Fruit fly (Drosophila melanogaster) whole organism, embryonic: Measurements from ENCODE around the gene CG9483.

Source experiments
- Asciz ChIP-seq: fragments of 200-800 bp; sonication (Bioruptor generic); optimal IDR thresholded peaks from 2 replicates; lab custom pipeline; 2017; ENCODE audit warnings: missing biosample characterization, mild to moderate bottlenecking, missing genetic modification characterization, missing genetic modification reagents
- B-H2 ChIP-seq: fragments of 200-800 bp; sonication (Bioruptor generic); optimal IDR thresholded peaks from 2 replicates; lab custom pipeline; 2018; ENCODE audit warnings: missing biosample characterization, mild to moderate bottlenecking, missing genetic modification characterization
- CG12659 ChIP-seq: fragments of 200-800 bp; sonication (Bioruptor generic); optimal IDR thresholded peaks from 3 replicates; lab custom pipeline; 2017; ENCODE audit warnings: mild to moderate bottlenecking, missing biosample characterization, missing genetic modification reagents, missing genetic modification characterization
- CG14014 ChIP-seq: fragments of 200-800 bp; sonication (Bioruptor generic); IDR thresholded peaks from 2 replicates; pipeline ENCODE4 v1.3.6; 2022; ENCODE audit warnings: missing biosample characterization, missing genetic modification characterization
- CG14050 ChIP-seq: fragments of 200-800 bp; sonication (Bioruptor generic); IDR thresholded peaks from 3 replicates; pipeline ENCODE4 v1.3.6; 2022; ENCODE audit warnings: missing biosample characterization, missing genetic modification characterization
- CG15011 ChIP-seq: fragments of 200-800 bp; sonication (Bioruptor generic); optimal IDR thresholded peaks from 3 replicates; lab custom pipeline; 2018; ENCODE audit warnings: missing biosample characterization, mild to moderate bottlenecking, missing genetic modification characterization
- CG1602 ChIP-seq: fragments of 200-800 bp; sonication (Bioruptor generic); optimal IDR thresholded peaks from 3 replicates; lab custom pipeline; 2016; ENCODE audit warnings: missing biosample characterization, missing genetic modification characterization
- CG32772 ChIP-seq: fragments of 200-800 bp; sonication (Bioruptor generic); IDR thresholded peaks from 2 replicates; pipeline ENCODE4 v1.3.6; 2022; ENCODE audit warnings: missing biosample characterization, missing genetic modification characterization
- CG34224 ChIP-seq: fragments of 200-800 bp; sonication (Bioruptor generic); IDR thresholded peaks from 3 replicates; pipeline ENCODE4 v1.3.6; 2022; ENCODE audit warnings: missing biosample characterization, missing genetic modification characterization; ENCODE audit not compliant: partially characterized antibody
- CG34422 ChIP-seq: fragments of 200-800 bp; sonication (Bioruptor generic); IDR thresholded peaks from 3 replicates; pipeline ENCODE4 v1.3.6; 2022; ENCODE audit warnings: missing biosample characterization, missing genetic modification characterization
- CG3838 ChIP-seq: fragments of 200-800 bp; sonication (Bioruptor generic); optimal IDR thresholded peaks from 3 replicates; lab custom pipeline; 2016; ENCODE audit warnings: missing biosample characterization, missing genetic modification characterization
- CG4360 ChIP-seq: fragments of 200-800 bp; sonication (Bioruptor generic); IDR thresholded peaks from 2 replicates; pipeline ENCODE4 v1.3.6; 2022; ENCODE audit warnings: missing biosample characterization, missing genetic modification characterization
- CG5180 ChIP-seq: fragments of 200-800 bp; sonication (Bioruptor generic); optimal IDR thresholded peaks from 3 replicates; lab custom pipeline; 2017; ENCODE audit warnings: missing biosample characterization, missing genetic modification characterization, mild to moderate bottlenecking, moderate library complexity, missing genetic modification reagents
- CG6272 ChIP-seq: fragments of 200-800 bp; sonication (Bioruptor generic); IDR thresholded peaks from 2 replicates; pipeline ENCODE4 v1.3.6; 2022; ENCODE audit warnings: missing biosample characterization, missing genetic modification characterization
- CG8924 ChIP-seq: fragments of 200-800 bp; optimal IDR thresholded peaks from 3 replicates; lab custom pipeline; 2019; ENCODE audit warnings: missing biosample characterization, mild to moderate bottlenecking, missing genetic modification characterization, moderate library complexity
- D19A ChIP-seq: fragments of 200-800 bp; optimal IDR thresholded peaks from 3 replicates; lab custom pipeline; 2019; ENCODE audit warnings: missing biosample characterization, mild to moderate bottlenecking, missing genetic modification characterization, moderate library complexity
- Dad ChIP-seq: fragments of 200-800 bp; sonication (Bioruptor generic); optimal IDR thresholded peaks from 3 replicates; lab custom pipeline; 2016; ENCODE audit warnings: missing biosample characterization, missing genetic modification characterization
- Dp ChIP-seq: fragments of 200-800 bp; sonication (Bioruptor generic); optimal IDR thresholded peaks from 2 replicates; lab custom pipeline; 2018; ENCODE audit warnings: missing biosample characterization, mild to moderate bottlenecking, missing genetic modification characterization, moderate library complexity
- Eip74EF ChIP-seq, 2 experiments: fragments of 200-800 bp in 1 of 2; fragments of >200 bp in 1 of 2; sonication (Bioruptor generic) in 1 of 2; optimal IDR thresholded peaks; 2 replicates each; lab custom pipeline; 2017 to 2019; ENCODE audit warnings: missing biosample characterization in 2 of 2, missing genetic modification characterization in 2 of 2, mild to moderate bottlenecking in 1 of 2, moderate library complexity in 1 of 2
- GATAe ChIP-seq: fragments of 200-800 bp; sonication (Bioruptor generic); conservative IDR thresholded peaks from 2 replicates; pipeline ENCODE4 v1.3.6; 2022; ENCODE audit warnings: missing biosample characterization, missing genetic modification characterization
- Gsc ChIP-seq: fragments of 200-800 bp; sonication (Bioruptor generic); IDR thresholded peaks from 2 replicates; pipeline ENCODE4 v1.3.6; 2022; ENCODE audit warnings: missing biosample characterization, missing genetic modification characterization
- H15 ChIP-seq: fragments of 200-800 bp; sonication (Bioruptor generic); IDR thresholded peaks from 3 replicates; pipeline ENCODE4 v1.3.6; 2022; ENCODE audit warnings: missing biosample characterization, missing genetic modification characterization
- HmgZ ChIP-seq: fragments of 200-800 bp; sonication (Bioruptor generic); optimal IDR thresholded peaks from 2 replicates; lab custom pipeline; 2018; ENCODE audit warnings: missing biosample characterization, mild to moderate bottlenecking, missing genetic modification characterization
- MTF-1 ChIP-seq: fragments of 200-800 bp; sonication (Bioruptor generic); optimal IDR thresholded peaks from 2 replicates; lab custom pipeline; 2018; ENCODE audit warnings: missing biosample characterization, mild to moderate bottlenecking, missing genetic modification characterization, borderline replicate concordance
- Ravus ChIP-seq: fragments of 200-800 bp; sonication (Bioruptor generic); IDR thresholded peaks from 2 replicates; pipeline ENCODE4 v1.3.6; 2022; ENCODE audit warnings: missing biosample characterization, missing genetic modification characterization
- ac ChIP-seq: fragments of 200-800 bp; sonication (Bioruptor generic); optimal IDR thresholded peaks from 3 replicates; lab custom pipeline; 2017; ENCODE audit warnings: missing biosample characterization, mild to moderate bottlenecking, missing genetic modification characterization
- ase ChIP-seq: fragments of 200-800 bp; sonication (Bioruptor generic); IDR thresholded peaks from 3 replicates; pipeline ENCODE4 v1.3.6; 2022; ENCODE audit warnings: missing biosample characterization, missing genetic modification characterization
- ato ChIP-seq: fragments of 200-800 bp; sonication (Bioruptor generic); IDR thresholded peaks from 2 replicates; pipeline ENCODE4 v1.3.6; 2022; ENCODE audit warnings: missing biosample characterization, missing genetic modification characterization; ENCODE audit not compliant: partially characterized antibody
- bbx ChIP-seq: fragments of 200-800 bp; sonication (Bioruptor generic); IDR thresholded peaks from 2 replicates; pipeline ENCODE4 v1.3.6; 2022; ENCODE audit warnings: missing biosample characterization, missing genetic modification characterization; ENCODE audit not compliant: partially characterized antibody
- bcd ChIP-seq: fragments of 200-800 bp; sonication (Bioruptor generic); optimal IDR thresholded peaks from 2 replicates; lab custom pipeline; 2017; ENCODE audit warnings: missing biosample characterization, mild to moderate bottlenecking, missing genetic modification characterization
- cad ChIP-seq: fragments of >200 bp; optimal IDR thresholded peaks from 2 replicates; lab custom pipeline; 2017; ENCODE audit warnings: missing biosample characterization, missing genetic modification characterization
- ci ChIP-seq: fragments of 200-800 bp; sonication (Bioruptor generic); IDR thresholded peaks from 3 replicates; pipeline ENCODE4 v1.3.6; 2022; ENCODE audit warnings: missing biosample characterization, missing genetic modification characterization
- crol ChIP-seq: fragments of 200-800 bp; sonication (Bioruptor generic); IDR thresholded peaks from 2 replicates; pipeline ENCODE4 v1.3.6; 2022; ENCODE audit warnings: missing biosample characterization, missing genetic modification characterization
- da ChIP-seq: fragments of 200-800 bp; sonication (Bioruptor generic); optimal IDR thresholded peaks from 2 replicates; lab custom pipeline; 2016; ENCODE audit warnings: missing biosample characterization, missing genetic modification characterization
- dan ChIP-seq: fragments of 200-800 bp; sonication (Bioruptor generic); IDR thresholded peaks from 2 replicates; pipeline ENCODE4 v1.3.6; 2022; ENCODE audit warnings: missing biosample characterization, missing genetic modification characterization
- dm ChIP-seq: fragments of 200-800 bp; sonication (Bioruptor generic); optimal IDR thresholded peaks from 3 replicates; lab custom pipeline; 2016; ENCODE audit warnings: missing biosample characterization, missing genetic modification characterization
- gem ChIP-seq: fragments of 200-800 bp; sonication (Bioruptor generic); optimal IDR thresholded peaks from 2 replicates; lab custom pipeline; 2019; ENCODE audit warnings: missing biosample characterization, mild to moderate bottlenecking, missing genetic modification characterization, moderate library complexity
- grn ChIP-seq: fragments of 200-800 bp; sonication (Bioruptor generic); optimal IDR thresholded peaks from 3 replicates; lab custom pipeline; 2017; ENCODE audit warnings: missing biosample characterization, missing genetic modification characterization
- ham ChIP-seq: fragments of 200-800 bp; sonication (Bioruptor generic); IDR thresholded peaks from 2 replicates; pipeline ENCODE4 v1.3.6; 2022; ENCODE audit warnings: missing biosample characterization, missing genetic modification characterization
- hkb ChIP-seq, 2 experiments: fragments of 200-800 bp in 1 of 2; fragments of >200 bp in 1 of 2; sonication (Bioruptor generic) in 1 of 2; IDR thresholded peaks in 1 of 2; optimal IDR thresholded peaks in 1 of 2; 2 replicates each; pipeline versions ENCODE4 v1.3.6 to Lab custom; 2017 to 2022; ENCODE audit warnings: missing biosample characterization in 1 of 2, missing genetic modification characterization in 1 of 2
- kay ChIP-seq: fragments of 200-800 bp; sonication (Bioruptor generic); optimal IDR thresholded peaks from 2 replicates; lab custom pipeline; 2016; ENCODE audit warnings: missing biosample characterization, missing genetic modification characterization
- mld ChIP-seq: fragments of 200-800 bp; sonication (Bioruptor generic); IDR thresholded peaks from 3 replicates; pipeline ENCODE4 v1.3.6; 2022; ENCODE audit warnings: missing biosample characterization, missing genetic modification characterization; ENCODE audit not compliant: partially characterized antibody
- nau ChIP-seq: fragments of 200-800 bp; sonication (Bioruptor generic); optimal IDR thresholded peaks from 3 replicates; lab custom pipeline; 2017; ENCODE audit warnings: missing biosample characterization, mild to moderate bottlenecking, missing genetic modification characterization, missing genetic modification reagents
- p53 ChIP-seq: fragments of 200-800 bp; sonication (Bioruptor generic); optimal IDR thresholded peaks from 2 replicates; lab custom pipeline; 2016; ENCODE audit warnings: missing biosample characterization, missing genetic modification characterization
- repo ChIP-seq: fragments of 200-800 bp; sonication (Bioruptor generic); optimal IDR thresholded peaks from 2 replicates; lab custom pipeline; 2016; ENCODE audit warnings: missing biosample characterization, missing genetic modification characterization
- run ChIP-seq: fragments of 200-800 bp; sonication (Bioruptor generic); optimal IDR thresholded peaks from 3 replicates; lab custom pipeline; 2018; ENCODE audit warnings: missing biosample characterization, mild to moderate bottlenecking, missing genetic modification characterization
- scrt ChIP-seq: fragments of 200-800 bp; sonication (Bioruptor generic); optimal IDR thresholded peaks from 2 replicates; lab custom pipeline; 2018; ENCODE audit warnings: missing biosample characterization, mild to moderate bottlenecking, missing genetic modification characterization, moderate library complexity
- slou ChIP-seq: fragments of 200-800 bp; sonication (Bioruptor generic); optimal IDR thresholded peaks from 3 replicates; lab custom pipeline; 2016; ENCODE audit warnings: missing biosample characterization, missing genetic modification characterization
- so ChIP-seq: fragments of 200-800 bp; sonication (Bioruptor generic); IDR thresholded peaks from 3 replicates; pipeline ENCODE4 v1.3.6; 2022; ENCODE audit warnings: missing biosample characterization, missing genetic modification characterization
- sr ChIP-seq: fragments of 200-800 bp; sonication (Bioruptor generic); IDR thresholded peaks from 3 replicates; pipeline ENCODE4 v1.3.6; 2022; ENCODE audit warnings: missing biosample characterization, missing genetic modification characterization
- toy ChIP-seq: fragments of 200-800 bp; sonication (Bioruptor generic); IDR thresholded peaks from 2 replicates; pipeline ENCODE4 v1.3.6; 2022; ENCODE audit warnings: missing biosample characterization, missing genetic modification characterization

The CG9483 gene

dm6 chr2L:8852235-8852634 lies 14.3 kb upstream of the CG9483 start (continued):
- TF ChIP-seq CG34224 (GFP tag; lab: Robert Waterston, UW) (no peak), mld (GFP tag; lab: Robert Waterston, UW) (no peak), ac (GFP tag; lab: Kevin White, UChicago) (peak; percentile 96), sr (GFP tag; lab: Robert Waterston, UW) (0 out of 3 replicates have a peak, but pooled peaks have one; percentile 20), Dad (GFP tag; lab: Kevin White, UChicago) (peak; percentile 34), CG14050 (GFP tag; lab: Robert Waterston, UW) (no peak), hkb (optimal IDR thresholded peaks at IDR 0.05; lab: Kevin White, UChicago) (no peak), hkb (GFP tag; IDR thresholded peaks at IDR 0.05; lab: Robert Waterston, UW) (peak; percentile 62; the same call in 1 of the 2 replicates), scrt (GFP tag; lab: Kevin White, UChicago) (peak; percentile 14), CG5180 (GFP tag; lab: Kevin White, UChicago) (peak; percentile 75), gem (tag; lab: Kevin White, UChicago) (peak; percentile 56), Ravus (GFP tag; lab: Robert Waterston, UW) (no peak), run (tag; lab: Kevin White, UChicago) (no peak), ci (GFP tag; lab: Robert Waterston, UW) (peak; percentile 72), Asciz (GFP tag; lab: Kevin White, UChicago) (peak; percentile 81), p53 (GFP tag; lab: Kevin White, UChicago) (no peak), HmgZ (tag; lab: Kevin White, UChicago) (no peak), CG15011 (peak; percentile 67), Eip74EF (GFP tag; optimal IDR thresholded peaks at IDR 0.05; lab: Kevin White, UChicago) (peak in 1 of 2 experiments; percentile 7), D19A (peak; percentile 60), CG34422 (GFP tag; lab: Robert Waterston, UW) (no peak; the same call in 2 of the 3 replicates), Gsc (no peak), bbx (GFP tag; lab: Robert Waterston, UW) (no peak), kay (GFP tag; lab: Kevin White, UChicago) (no peak), so (GFP tag; lab: Robert Waterston, UW) (peak; percentile 76; the same call in 1 of the 3 replicates), nau (GFP tag; lab: Kevin White, UChicago) (peak; percentile 64), CG1602 (GFP tag; lab: Kevin White, UChicago) (peak; percentile 21), ase (no peak), CG4360 (GFP tag; lab: Robert Waterston, UW) (peak; percentile 76), slou (GFP tag; lab: Kevin White, UChicago) (no peak), GATAe (GFP tag; lab: Robert Waterston, UW) (no peak), B-H2 (GFP tag; lab: Kevin White, UChicago) (no peak), dm (GFP tag; lab: Kevin White, UChicago) (no peak), CG3838 (GFP tag; lab: Kevin White, UChicago) (no peak), CG8924 (tag; lab: Kevin White, UChicago) (peak; percentile 77), dan (GFP tag; lab: Robert Waterston, UW) (no peak), ham (GFP tag; lab: Robert Waterston, UW) (no peak), toy (no peak), bcd (GFP tag; lab: Kevin White, UChicago) (peak; percentile 35), crol (GFP tag; lab: Robert Waterston, UW) (0 out of 2 replicates have a peak, but pooled peaks have one; percentile 20), da (GFP tag; lab: Kevin White, UChicago) (no peak), repo (GFP tag; lab: Kevin White, UChicago) (peak; percentile 53), CG32772 (GFP tag; lab: Robert Waterston, UW) (no peak), CG12659 (peak; percentile 18), CG6272 (no peak), ato (no peak), Dp (GFP tag; lab: Kevin White, UChicago) (no peak), CG14014 (no peak), grn (GFP tag; lab: Kevin White, UChicago) (peak; percentile 61), cad (GFP tag; lab: Kevin White, UChicago) (no peak), H15 (no peak), MTF-1 (GFP tag; lab: Kevin White, UChicago) (peak; percentile 85)
